Fruit fly (Drosophila melanogaster): ENCODE measurements around the gene Rack1.

The Rack1 gene

DNA sequence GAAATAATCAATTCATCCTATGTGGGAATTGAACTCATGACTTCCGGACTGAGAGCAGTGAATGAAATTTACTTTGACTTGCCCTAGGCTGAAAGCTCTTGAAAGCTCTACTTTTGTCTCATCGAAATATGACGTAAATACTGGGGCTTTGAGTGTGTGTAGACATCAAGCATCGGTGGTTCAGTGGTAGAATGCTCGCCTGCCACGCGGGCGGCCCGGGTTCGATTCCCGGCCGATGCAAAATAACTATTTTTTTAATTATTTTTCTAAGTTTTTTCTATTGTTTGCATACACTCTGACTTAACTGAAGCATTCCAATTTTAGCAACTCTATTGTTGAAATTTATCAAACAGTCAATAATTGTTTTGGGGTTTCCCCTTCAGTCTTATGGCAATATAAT, 45.6 kb upstream of the Rack1 start:
- TF ChIP-seq svp (GFP tag): no peak
- TF ChIP-seq fd59A (GFP tag; optimal IDR thresholded peaks at IDR 0.05): no peak
- no peak for TF ChIP-seq CG34406 (GFP tag; optimal IDR thresholded peaks at IDR 0.05)
- TF ChIP-seq dac (GFP tag; optimal IDR thresholded peaks at IDR 0.05): no peak
- no peak for TF ChIP-seq CG8319 (GFP tag; optimal IDR thresholded peaks at IDR 0.05)
- no peak for TF ChIP-seq CG11902 (GFP tag; optimal IDR thresholded peaks at IDR 0.05)

DNA sequence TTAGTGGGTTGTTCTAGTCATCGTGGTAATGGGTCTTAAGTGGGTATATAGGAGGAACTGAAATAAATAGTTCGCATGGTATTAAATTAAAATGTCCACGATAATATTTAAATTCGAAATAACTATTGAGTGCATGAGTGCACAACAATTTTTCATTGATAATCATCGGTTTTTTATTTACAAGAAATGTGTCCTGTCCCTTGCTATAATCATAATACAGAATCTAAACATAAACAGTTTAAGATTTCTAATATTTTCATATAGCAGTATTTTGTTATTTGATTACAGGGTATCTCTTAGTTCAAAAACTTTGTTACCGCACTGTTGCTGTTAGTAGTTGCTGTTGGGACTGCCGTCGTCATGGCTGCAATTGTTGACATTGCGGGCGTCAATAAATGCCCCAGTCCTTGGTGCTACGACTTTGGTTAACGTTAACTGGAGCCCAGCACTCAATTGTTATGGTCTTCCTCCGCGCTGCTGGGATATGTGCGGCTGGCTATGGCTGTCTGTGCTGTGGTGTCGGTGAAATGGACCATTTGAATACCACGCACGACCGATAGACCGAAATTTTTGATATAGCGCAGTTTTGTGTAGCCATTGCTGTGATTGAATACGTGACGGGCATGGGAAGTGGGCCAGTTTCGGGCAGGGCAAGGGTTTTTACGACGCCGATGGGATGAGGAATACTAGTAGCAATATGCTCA, 44.9 kb upstream of the Rack1 start:
- no peak for TF ChIP-seq Met (GFP tag; optimal IDR thresholded peaks at IDR 0.05)
- TF ChIP-seq Gug (GFP tag; IDR thresholded peaks at IDR 0.05): no peak
- no peak for TF ChIP-seq CG11902 (GFP tag; optimal IDR thresholded peaks at IDR 0.05)
- peak; percentile 26; the same call in 1 of the 3 replicates for TF ChIP-seq CG8119 (GFP tag; IDR thresholded peaks at IDR 0.05)
- TF ChIP-seq fkh (GFP tag; optimal IDR thresholded peaks at IDR 0.05): no peak
- no peak for TF ChIP-seq dac (GFP tag; optimal IDR thresholded peaks at IDR 0.05)
- TF ChIP-seq CG6854 (GFP tag; optimal IDR thresholded peaks at IDR 0.05): no peak
- TF ChIP-seq lz (GFP tag; optimal IDR thresholded peaks at IDR 0.05): no peak
- peak; percentile 32 for TF ChIP-seq CG10631 (GFP tag; optimal IDR thresholded peaks at IDR 0.05)
- TF ChIP-seq dsx (GFP tag; optimal IDR thresholded peaks at IDR 0.05; ENCODE audit: poor library complexity, severe bottlenecking): peak; percentile 6
- no peak for TF ChIP-seq CG31627 (GFP tag; optimal IDR thresholded peaks at IDR 0.05)
- no peak for TF ChIP-seq CG3919 (GFP tag; optimal IDR thresholded peaks at IDR 0.05)
- TF ChIP-seq CG10669 (GFP tag; optimal IDR thresholded peaks at IDR 0.05): no peak
- no peak for TF ChIP-seq Lpt (GFP tag; optimal IDR thresholded peaks at IDR 0.05)
- no peak for TF ChIP-seq svp (GFP tag)
- peak; percentile 6 for TF ChIP-seq Sox14 (GFP tag; optimal IDR thresholded peaks at IDR 0.05)
- TF ChIP-seq CG1621 (tag; optimal IDR thresholded peaks at IDR 0.05): no peak
- TF ChIP-seq Sox15 (GFP tag; optimal IDR thresholded peaks at IDR 0.05): no peak
- TF ChIP-seq CG32006 (GFP tag; optimal IDR thresholded peaks at IDR 0.05): peak; percentile 67
- peak; percentile 41; the same call in 1 of the 2 replicates for TF ChIP-seq CG15336 (GFP tag; IDR thresholded peaks at IDR 0.05)
- TF ChIP-seq Smox (GFP tag; optimal IDR thresholded peaks at IDR 0.05): no peak
- peak; percentile 21 for TF ChIP-seq achi (GFP tag; optimal IDR thresholded peaks at IDR 0.05)
- TF ChIP-seq esn (GFP tag; optimal IDR thresholded peaks at IDR 0.05): no peak
- no peak for TF ChIP-seq net (GFP tag; optimal IDR thresholded peaks at IDR 0.05)
- no peak for TF ChIP-seq fd85E (GFP tag; optimal IDR thresholded peaks at IDR 0.05)
- no peak for TF ChIP-seq CG11762 (GFP tag; optimal IDR thresholded peaks at IDR 0.05; ENCODE audit: insufficient read depth)
- TF ChIP-seq eg (GFP tag; IDR thresholded peaks at IDR 0.05): no peak
- TF ChIP-seq CG7368 (GFP tag; optimal IDR thresholded peaks at IDR 0.05): no peak
- TF ChIP-seq spab (GFP tag; optimal IDR thresholded peaks at IDR 0.05): no peak
- no peak for TF ChIP-seq fd59A (GFP tag; optimal IDR thresholded peaks at IDR 0.05)
- TF ChIP-seq acj6 (GFP tag; optimal IDR thresholded peaks at IDR 0.05): peak; percentile 27
- no peak for TF ChIP-seq CG11294 (GFP tag; IDR thresholded peaks at IDR 0.05)
- TF ChIP-seq CG34406 (GFP tag; optimal IDR thresholded peaks at IDR 0.05): no peak
- no peak for TF ChIP-seq CG8632 (GFP tag; optimal IDR thresholded peaks at IDR 0.05)
- no peak for TF ChIP-seq ss (GFP tag; optimal IDR thresholded peaks at IDR 0.05)
- no peak for TF ChIP-seq CG3032 (tag; optimal IDR thresholded peaks at IDR 0.05)
- no peak for TF ChIP-seq Eip93F (GFP tag; optimal IDR thresholded peaks at IDR 0.05)
- peak; percentile 69 for TF ChIP-seq Eip78C (GFP tag)
- peak; percentile 36 for TF ChIP-seq OdsH (GFP tag; optimal IDR thresholded peaks at IDR 0.05)
- peak; percentile 41 for TF ChIP-seq CG4318 (GFP tag; optimal IDR thresholded peaks at IDR 0.05)
- no peak for TF ChIP-seq Sox102F (GFP tag; optimal IDR thresholded peaks at IDR 0.05)
- no peak for TF ChIP-seq Blimp-1 (GFP tag; optimal IDR thresholded peaks at IDR 0.05)
- TF ChIP-seq Hr39 (GFP tag; optimal IDR thresholded peaks at IDR 0.05): no peak
- TF ChIP-seq Hr38 (GFP tag; optimal IDR thresholded peaks at IDR 0.05): no peak
- no peak for TF ChIP-seq vri (GFP tag; optimal IDR thresholded peaks at IDR 0.05)
- 0 out of 3 replicates have a peak, but pooled peaks have one; percentile 26 for TF ChIP-seq CG6163 (GFP tag; IDR thresholded peaks at IDR 0.05)
- no peak for TF ChIP-seq CG6808 (GFP tag; optimal IDR thresholded peaks at IDR 0.05)
- no peak for TF ChIP-seq Ets21C (GFP tag; optimal IDR thresholded peaks at IDR 0.05)

All from whole organism, prepupa.